Worm (Caenorhabditis elegans) whole organism, early embryonic: ENCODE data around the gene T22C8.6.

ENCODE experiments used
- F13C5.2 ChIP-seq: sonication (generic microtip); optimal IDR thresholded peaks from 2 replicates; lab custom pipeline; 2017; ENCODE audit warnings: mild to moderate bottlenecking, missing genetic modification characterization, inconsistent platforms, missing compliant biosample characterization
- aly-1 ChIP-seq: sonication (generic microtip); optimal IDR thresholded peaks from 2 replicates; lab custom pipeline; 2016; ENCODE audit warnings: missing genetic modification characterization, missing compliant biosample characterization
- ama-1 ChIP-seq: fragments of 150-350 bp; optimal IDR thresholded peaks from 2 replicates; lab custom pipeline; 2014
- ceh-36 ChIP-seq: sonication (generic microtip); optimal IDR thresholded peaks from 2 replicates; lab custom pipeline; 2016; ENCODE audit warnings: missing genetic modification characterization, inconsistent platforms, missing compliant biosample characterization
- flt-1 ChIP-seq: fragments of 200-800 bp; sonication (Bioruptor generic); IDR thresholded peaks from 2 replicates; pipeline ENCODE4 v1.3.6; 2022; ENCODE audit warnings: missing genetic modification characterization, missing compliant biosample characterization
- scrt-1 ChIP-seq: fragments of 200-800 bp; sonication (Bioruptor generic); IDR thresholded peaks from 2 replicates; pipeline ENCODE4 v1.3.6; 2022; ENCODE audit warnings: missing genetic modification characterization, missing compliant biosample characterization
- tbx-37 ChIP-seq: fragments of 200-800 bp; sonication (Bioruptor generic); conservative IDR thresholded peaks from 2 replicates; pipeline ENCODE4 v1.3.6; 2022; ENCODE audit warnings: missing genetic modification reagents, missing genetic modification characterization, missing compliant biosample characterization

- TF ChIP-seq ama-1 (lab: Kevin White, UChicago) (no peak), ceh-36 (tag; lab: Kevin White, UChicago) (no peak), flt-1 (no peak), tbx-37 (no peak), F13C5.2 (tag; lab: Kevin White, UChicago) (no peak), aly-1 (tag; lab: Kevin White, UChicago) (no peak), scrt-1 (no peak)
Measured at ce11 chrII:8626598-8626997, 3.5 kb downstream of the T22C8.6 start.
